Fruit fly (Drosophila melanogaster): ENCODE results near the gene Ptpmeg.

DNA sequence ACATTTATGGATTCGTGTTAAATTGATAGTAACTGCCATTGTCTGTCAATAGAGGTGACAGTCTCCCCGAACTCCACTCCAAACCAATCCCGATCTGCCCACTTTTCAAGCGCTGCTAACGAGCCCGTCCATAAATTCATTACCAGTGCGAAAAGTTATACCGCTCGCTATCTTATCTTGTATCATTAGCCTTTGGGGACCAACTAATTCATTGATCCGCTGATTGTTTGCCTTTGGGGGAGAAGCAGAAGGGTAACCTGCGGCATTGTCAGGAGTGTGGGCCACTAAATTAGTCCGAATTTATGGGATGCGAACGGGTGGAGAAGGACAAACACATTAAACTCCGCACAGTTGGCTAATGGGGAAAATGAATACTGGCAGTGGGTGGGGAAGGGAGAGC is 9.3 kb downstream of the Ptpmeg start:
- no peak for TF ChIP-seq usp (GFP tag; optimal IDR thresholded peaks at IDR 0.05)
- no peak for TF ChIP-seq sv (GFP tag; optimal IDR thresholded peaks at IDR 0.05)
- TF ChIP-seq dmrt93B (GFP tag; optimal IDR thresholded peaks at IDR 0.05) = no peak

Measured in whole organism, wandering third instar larva.